Worm (Caenorhabditis elegans) whole organism, early embryonic: ENCODE measurements around the gene K02E2.6.

Experiments
- B0310.2 ChIP-seq: sonication (generic microtip); optimal IDR thresholded peaks from 2 replicates; lab custom pipeline; 2016; ENCODE audit warnings: mild to moderate bottlenecking, missing genetic modification characterization, missing compliant biosample characterization
- F13C5.2 ChIP-seq: sonication (generic microtip); optimal IDR thresholded peaks from 2 replicates; lab custom pipeline; 2017; ENCODE audit warnings: mild to moderate bottlenecking, missing genetic modification characterization, inconsistent platforms, missing compliant biosample characterization
- aly-1 ChIP-seq: sonication (generic microtip); optimal IDR thresholded peaks from 2 replicates; lab custom pipeline; 2016; ENCODE audit warnings: missing genetic modification characterization, missing compliant biosample characterization
- ets-7 ChIP-seq: sonication (generic microtip); optimal IDR thresholded peaks from 2 replicates; lab custom pipeline; 2016; ENCODE audit warnings: missing genotype, missing genetic modification characterization, missing compliant biosample characterization
- flt-1 ChIP-seq: fragments of 200-800 bp; sonication (Bioruptor generic); IDR thresholded peaks from 2 replicates; pipeline ENCODE4 v1.3.6; 2022; ENCODE audit warnings: missing genetic modification characterization, missing compliant biosample characterization
- hmg-4 ChIP-seq: fragments of 200-800 bp; sonication (Bioruptor generic); optimal IDR thresholded peaks from 2 replicates; lab custom pipeline; 2018; ENCODE audit warnings: mild to moderate bottlenecking, missing genetic modification characterization, missing compliant biosample characterization
- tbx-11 ChIP-seq: fragments of 200-800 bp; sonication (Bioruptor generic); IDR thresholded peaks from 2 replicates; pipeline ENCODE4 v1.3.6; 2022; ENCODE audit warnings: missing genetic modification characterization, missing compliant biosample characterization

ce11 chrV:20425183-20425400 is 44.7 kb downstream of the K02E2.6 start, which contains the start of the genes fce-2 and F48F5.8:
- TF ChIP-seq flt-1 (GFP tag; lab: Robert Waterston, UW), result no peak
- TF ChIP-seq ets-7, result no peak
- no peak for TF ChIP-seq F13C5.2
- TF ChIP-seq tbx-11, result no peak
- no peak for TF ChIP-seq hmg-4 (GFP tag; lab: Kevin White, UChicago)
- TF ChIP-seq B0310.2, result no peak
- TF ChIP-seq aly-1, result no peak
